Worm (Caenorhabditis elegans): ENCODE data around the gene C16B8.2.

C16B8.2 gene

DNA sequence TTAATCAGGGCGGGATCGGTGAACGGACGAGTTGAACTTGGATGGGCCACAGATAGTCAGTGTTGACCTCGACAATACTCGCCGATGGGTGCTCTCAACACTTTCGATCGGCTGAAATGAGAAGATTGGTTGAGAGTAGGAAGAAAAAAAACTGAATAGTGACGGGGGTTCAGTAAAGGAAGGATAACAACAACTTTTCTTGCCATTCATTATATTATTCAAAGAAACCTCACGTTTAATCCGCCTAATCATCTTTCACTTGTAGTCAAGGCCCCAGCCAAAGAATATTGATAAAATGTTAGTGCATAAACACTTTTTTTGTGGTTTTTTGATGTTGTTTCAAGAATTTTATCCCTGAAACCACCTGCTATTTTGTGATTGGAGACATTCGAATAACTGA is 24.0 kb downstream of the C16B8.2 start, which contains the start of gene T19D2.13:
TSS of gene T19D2.13 (minus strand) at position 101 of the 400 bp plus-strand sequence.
- TF ChIP-seq aptf-3 (GFP tag; IDR thresholded peaks at IDR 0.05) (no peak), B0261.1 (tag; optimal IDR thresholded peaks at IDR 0.05) (no peak), nhr-120 (GFP tag; IDR thresholded peaks at IDR 0.05) (no peak), pha-4 (tag; optimal IDR thresholded peaks at IDR 0.05) (no peak), die-1 (tag; optimal IDR thresholded peaks at IDR 0.05) (no peak), unc-62 (GFP tag; optimal IDR thresholded peaks at IDR 0.05) (no peak), ztf-26 (tag; optimal IDR thresholded peaks at IDR 0.05) (no peak)

DNA sequence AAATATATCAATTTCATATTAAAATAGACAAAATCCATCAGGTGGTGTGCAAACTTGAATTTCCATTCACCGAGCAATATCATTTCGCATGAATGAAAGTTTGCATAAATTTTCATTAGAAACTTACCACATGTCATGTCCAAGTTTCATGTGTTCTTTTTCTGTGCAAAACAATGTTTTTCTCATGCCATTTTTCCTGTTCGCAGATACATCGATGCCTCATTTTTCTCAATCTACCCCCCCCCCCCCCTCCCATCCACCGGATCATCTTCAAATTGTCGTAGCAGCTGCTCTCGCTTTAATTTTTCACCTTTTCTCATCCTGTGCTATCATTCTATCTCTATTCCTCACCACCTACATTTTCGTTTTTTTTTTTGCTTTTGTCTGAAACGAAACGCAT is 27.3 kb downstream of the C16B8.2 start, which contains the start of gene T19D2.3:
TSS of gene T19D2.3 (plus strand) at position 301 of the 400 bp plus-strand sequence.
- no peak for TF ChIP-seq B0035.1 (tag; optimal IDR thresholded peaks at IDR 0.05)
- no peak for TF ChIP-seq F10E7.11 (tag; optimal IDR thresholded peaks at IDR 0.05)
- TF ChIP-seq cebp-2 (GFP tag; IDR thresholded peaks at IDR 0.05) = no peak
- TF ChIP-seq F52B5.7 (tag; optimal IDR thresholded peaks at IDR 0.05) = no peak
- no peak for TF ChIP-seq rcor-1 (GFP tag; IDR thresholded peaks at IDR 0.05)
- no peak for TF ChIP-seq dpl-1 (GFP tag; optimal IDR thresholded peaks at IDR 0.05)
- no peak for TF ChIP-seq ccch-3 (GFP tag; optimal IDR thresholded peaks at IDR 0.05)
- TF ChIP-seq C06A6.2 (GFP tag; conservative IDR thresholded peaks at IDR 0.05) = no peak
- no peak for TF ChIP-seq aptf-2 (GFP tag; conservative IDR thresholded peaks at IDR 0.05)
- TF ChIP-seq madf-6 (GFP tag; IDR thresholded peaks at IDR 0.05) = no peak
- no peak for TF ChIP-seq nhr-27 (tag; optimal IDR thresholded peaks at IDR 0.05)
- TF ChIP-seq bed-1 (GFP tag; IDR thresholded peaks at IDR 0.05) = no peak
- no peak for TF ChIP-seq egl-44 (GFP tag; IDR thresholded peaks at IDR 0.05)
- TF ChIP-seq B0336.3 (GFP tag; IDR thresholded peaks at IDR 0.05) = no peak
- TF ChIP-seq F39B2.1 (GFP tag; IDR thresholded peaks at IDR 0.05) = no peak
- no peak for TF ChIP-seq lir-1 (GFP tag; conservative IDR thresholded peaks at IDR 0.05)
- TF ChIP-seq B0261.1 (tag; optimal IDR thresholded peaks at IDR 0.05) = no peak
- TF ChIP-seq hlh-12 (tag; optimal IDR thresholded peaks at IDR 0.05) = no peak
- TF ChIP-seq attf-5 (GFP tag; optimal IDR thresholded peaks at IDR 0.05) = no peak
- TF ChIP-seq akir-1 (GFP tag; optimal IDR thresholded peaks at IDR 0.05) = no peak

DNA sequence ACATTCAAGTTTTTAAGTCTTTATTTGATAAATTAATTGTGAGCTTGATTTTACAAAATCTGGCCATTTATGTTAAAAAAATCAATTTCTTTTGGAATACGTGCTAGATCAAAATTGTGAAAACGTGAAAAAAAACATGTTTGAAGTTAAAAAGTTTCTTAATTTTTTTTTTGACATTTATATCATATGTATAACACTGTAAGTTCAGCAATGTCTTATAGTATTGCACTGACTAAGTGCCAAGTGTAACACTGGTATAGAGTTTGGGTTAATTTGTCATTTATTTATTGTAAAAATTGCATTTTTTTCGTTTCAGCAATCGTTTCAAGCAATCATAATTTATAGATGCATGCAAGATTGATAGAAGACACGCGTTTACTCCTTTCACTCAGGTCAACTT is 28.3 kb downstream of the C16B8.2 start:
- TF ChIP-seq dpff-1 (tag; optimal IDR thresholded peaks at IDR 0.05) (no peak), attf-3 (GFP tag; conservative IDR thresholded peaks at IDR 0.05) (no peak), nhr-80 (tag; optimal IDR thresholded peaks at IDR 0.05) (no peak), nfya-1 (tag; optimal IDR thresholded peaks at IDR 0.05; ENCODE audit: borderline replicate concordance, insufficient read depth) (no peak), nfya-2 (GFP tag; IDR thresholded peaks at IDR 0.05) (no peak)

DNA sequence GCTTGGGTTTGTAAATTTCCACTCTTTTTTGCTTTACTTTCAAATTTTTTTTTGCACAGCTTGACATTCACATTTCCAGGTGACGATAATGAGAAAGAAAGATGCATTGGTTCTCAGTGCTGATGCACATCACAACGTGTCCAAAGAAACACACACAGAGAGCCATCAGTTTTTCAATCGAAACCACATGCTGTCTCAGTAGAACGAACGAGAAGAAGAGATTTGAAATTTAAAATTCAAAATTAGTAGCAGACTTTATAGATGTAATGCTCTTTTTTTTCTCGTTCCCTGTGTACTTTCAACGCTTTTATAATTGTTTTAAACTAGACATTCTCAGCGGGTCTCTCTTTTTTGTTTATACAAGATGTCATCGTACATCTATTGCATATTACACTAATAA is 28.7 kb downstream of the C16B8.2 start:
- no peak for TF ChIP-seq ceh-91 (GFP tag; IDR thresholded peaks at IDR 0.05)

DNA sequence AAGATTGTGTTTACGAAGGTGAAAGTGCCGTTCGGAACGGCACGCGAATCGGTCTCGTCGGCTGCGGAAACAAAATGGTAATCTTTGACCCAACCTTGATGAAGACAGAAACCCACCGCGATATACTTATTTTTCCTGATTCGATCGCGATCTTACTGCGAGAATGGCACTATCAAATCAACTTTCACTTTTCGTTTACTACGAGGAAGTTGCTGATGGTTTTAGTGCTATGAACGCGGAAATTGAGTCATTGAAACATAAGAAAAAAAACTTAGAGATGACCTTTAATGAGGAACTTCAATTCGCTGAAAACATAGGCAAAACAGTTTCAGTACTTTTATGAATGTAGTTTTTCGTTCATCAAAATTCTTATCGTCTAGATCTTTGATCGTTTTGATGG is 33.5 kb downstream of the C16B8.2 start:
- TF ChIP-seq ama-1 (optimal IDR thresholded peaks at IDR 0.05) = no peak
- no peak for TF ChIP-seq ama-1 (GFP tag; optimal IDR thresholded peaks at IDR 0.05)
- no peak for TF ChIP-seq sptf-2 (GFP tag; optimal IDR thresholded peaks at IDR 0.05)
- TF ChIP-seq hlh-12 (tag; optimal IDR thresholded peaks at IDR 0.05) = no peak
- TF ChIP-seq sea-2 (GFP tag; IDR thresholded peaks at IDR 0.05) = no peak
- TF ChIP-seq sdz-38 (tag; optimal IDR thresholded peaks at IDR 0.05) = no peak
- no peak for TF ChIP-seq T26A5.8 (tag; optimal IDR thresholded peaks at IDR 0.05)
- TF ChIP-seq Y53F4B.3 (GFP tag; IDR thresholded peaks at IDR 0.05) = no peak
- TF ChIP-seq lir-1 (GFP tag; conservative IDR thresholded peaks at IDR 0.05) = no peak
- TF ChIP-seq nhr-80 (tag; optimal IDR thresholded peaks at IDR 0.05) = no peak
- no peak for TF ChIP-seq mxl-1 (tag; optimal IDR thresholded peaks at IDR 0.05)

Data from whole organism, young adult.